Fruit fly (Drosophila melanogaster) whole organism, pupa: ENCODE data around the gene CG12522.

ENCODE experiments used
- CG10348 ChIP-seq: fragments of 200-800 bp; sonication (Bioruptor generic); IDR thresholded peaks from 2 replicates; pipeline ENCODE4 v1.3.6; 2022; ENCODE audit warnings: missing biosample characterization, missing genetic modification characterization
- CG13204 ChIP-seq: fragments of 200-800 bp; sonication (Bioruptor generic); optimal IDR thresholded peaks from 2 replicates; lab custom pipeline; 2018; ENCODE audit warnings: missing biosample characterization, mild to moderate bottlenecking, missing genetic modification characterization, moderate library complexity
- CG14655 ChIP-seq: fragments of 200-800 bp; sonication (Bioruptor generic); optimal IDR thresholded peaks from 3 replicates; lab custom pipeline; 2017; ENCODE audit warnings: mild to moderate bottlenecking, missing biosample characterization, missing genetic modification reagents, missing genetic modification characterization
- CG15710 ChIP-seq: fragments of 200-800 bp; sonication (Bioruptor generic); optimal IDR thresholded peaks from 2 replicates; lab custom pipeline; 2018; ENCODE audit warnings: missing biosample characterization, mild to moderate bottlenecking, missing genetic modification characterization, moderate library complexity
- CG32121 ChIP-seq: fragments of 200-800 bp; sonication (Bioruptor generic); IDR thresholded peaks from 2 replicates; pipeline ENCODE4 v1.3.6; 2022; ENCODE audit warnings: missing biosample characterization, missing genetic modification characterization
- CG4496 ChIP-seq: fragments of 200-800 bp; sonication (Bioruptor generic); IDR thresholded peaks from 3 replicates; pipeline ENCODE4 v1.3.6; 2022; ENCODE audit warnings: missing biosample characterization, missing genetic modification characterization
- CG8301 ChIP-seq: fragments of 200-800 bp; sonication (Bioruptor generic); optimal IDR thresholded peaks from 2 replicates; lab custom pipeline; 2018; ENCODE audit warnings: missing biosample characterization, mild to moderate bottlenecking, missing genetic modification characterization
- CG9948 ChIP-seq: fragments of 200-800 bp; sonication (Bioruptor generic); optimal IDR thresholded peaks from 2 replicates; lab custom pipeline; 2018; ENCODE audit warnings: missing biosample characterization, mild to moderate bottlenecking, missing genetic modification characterization, moderate library complexity
- Ets98B ChIP-seq: fragments of 200-800 bp; sonication (Bioruptor generic); IDR thresholded peaks from 2 replicates; pipeline ENCODE4 v1.3.6; 2022; ENCODE audit warnings: missing biosample characterization, missing genetic modification characterization

- TF ChIP-seq Ets98B (no peak), CG4496 (GFP tag; lab: Robert Waterston, UW) (no peak), CG10348 (GFP tag; lab: Robert Waterston, UW) (no peak), CG15710 (tag; lab: Kevin White, UChicago) (no peak), CG8301 (tag; lab: Kevin White, UChicago) (no peak), CG32121 (no peak), CG13204 (GFP tag; lab: Kevin White, UChicago) (no peak), CG9948 (tag; lab: Kevin White, UChicago) (no peak), CG14655 (GFP tag; lab: Kevin White, UChicago) (no peak)
Measured at dm6 chr3L:11147675-11148074, 39.6 kb downstream of the CG12522 start.
